Fruit fly (Drosophila melanogaster): ENCODE measurements around the gene chp.

The chp gene

DNA sequence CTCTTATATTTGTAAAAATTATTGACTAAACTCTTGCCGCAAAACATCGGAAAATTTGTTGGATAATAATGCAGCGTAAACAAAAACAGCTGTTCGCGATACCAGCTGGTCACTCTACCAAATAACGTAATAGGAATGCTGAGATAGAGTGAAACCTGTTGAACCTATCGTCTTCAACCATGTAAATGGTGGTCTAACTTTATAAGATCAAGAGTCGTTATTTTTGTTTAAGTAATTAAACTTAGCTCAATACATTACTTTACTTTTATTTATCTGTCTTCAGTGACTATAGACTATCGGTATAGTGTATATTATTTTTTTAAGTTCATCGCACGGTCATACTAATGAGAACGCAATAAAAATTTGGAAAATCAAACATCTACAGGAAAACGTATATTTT lies 44.3 kb upstream of the chp start, which contains the start of the genes CG1750 and spn-F (continued):
- peak; percentile 56 for TF ChIP-seq Bgb (GFP tag; IDR thresholded peaks at IDR 0.05; ENCODE audit: partially characterized antibody)
- TF ChIP-seq Pdp1 (GFP tag; optimal IDR thresholded peaks at IDR 0.05), result peak in 1 of 2 experiments; percentile 98
- peak; percentile 20 for TF ChIP-seq CG13424 (tag; optimal IDR thresholded peaks at IDR 0.05)
- no peak for TF ChIP-seq CG10267 (tag; optimal IDR thresholded peaks at IDR 0.05)
- peak; percentile 49; the same call in 2 of the 3 replicates for TF ChIP-seq CG34224 (GFP tag; IDR thresholded peaks at IDR 0.05; ENCODE audit: partially characterized antibody)
- peak; percentile 5 for TF ChIP-seq CG1603 (tag; optimal IDR thresholded peaks at IDR 0.05)
- TF ChIP-seq Scr (GFP tag; IDR thresholded peaks at IDR 0.05; ENCODE audit: partially characterized antibody), result peak; percentile 78
- TF ChIP-seq amos (GFP tag; IDR thresholded peaks at IDR 0.05; ENCODE audit: partially characterized antibody), result peak; percentile 56
- 0 out of 3 replicates have a peak, but pooled peaks have one; percentile 36 for TF ChIP-seq Opbp (GFP tag; IDR thresholded peaks at IDR 0.05; ENCODE audit: partially characterized antibody)
- no peak for TF ChIP-seq jing (GFP tag; optimal IDR thresholded peaks at IDR 0.05)
- TF ChIP-seq fd96Cb (tag; optimal IDR thresholded peaks at IDR 0.05), result no peak
- TF ChIP-seq stwl (tag; optimal IDR thresholded peaks at IDR 0.05), result peak; percentile 64
- peak; percentile 89 for TF ChIP-seq Dll (GFP tag; IDR thresholded peaks at IDR 0.05; ENCODE audit: partially characterized antibody)
- peak; percentile 82 for TF ChIP-seq BEAF-32 (GFP tag; optimal IDR thresholded peaks at IDR 0.05)
- peak; percentile 33 for TF ChIP-seq Abd-B (GFP tag; optimal IDR thresholded peaks at IDR 0.05)
- TF ChIP-seq pzg (GFP tag; optimal IDR thresholded peaks at IDR 0.05), result peak; percentile 61
- TF ChIP-seq mld (GFP tag; IDR thresholded peaks at IDR 0.05; ENCODE audit: partially characterized antibody), result 0 out of 3 replicates have a peak, but pooled peaks have one; percentile 22
- peak; percentile 82 for TF ChIP-seq MBD-R2 (GFP tag; IDR thresholded peaks at IDR 0.05)
- peak; percentile 28 for TF ChIP-seq CG17829 (tag; optimal IDR thresholded peaks at IDR 0.05)
- TF ChIP-seq CG2116 (GFP tag; optimal IDR thresholded peaks at IDR 0.05), result peak; percentile 45
- TF ChIP-seq knrl (GFP tag; IDR thresholded peaks at IDR 0.05; ENCODE audit: partially characterized antibody), result peak; percentile 71; the same call in 2 of the 3 replicates
- TF ChIP-seq inv (GFP tag; IDR thresholded peaks at IDR 0.05; ENCODE audit: partially characterized antibody), result peak; percentile 56
- TF ChIP-seq Doc3 (GFP tag; IDR thresholded peaks at IDR 0.05; ENCODE audit: partially characterized antibody), result peak; percentile 76
- TF ChIP-seq CG8089 (GFP tag; optimal IDR thresholded peaks at IDR 0.05), result no peak
- TF ChIP-seq bbx (GFP tag; IDR thresholded peaks at IDR 0.05; ENCODE audit: partially characterized antibody), result peak; percentile 48; the same call in 1 of the 2 replicates
- peak; percentile 14 for TF ChIP-seq Dp (GFP tag; optimal IDR thresholded peaks at IDR 0.05)
- TF ChIP-seq Sry-β (GFP tag; optimal IDR thresholded peaks at IDR 0.05), result peak; percentile 28
- peak; percentile 58 for TF ChIP-seq Med (GFP tag)
- no peak for TF ChIP-seq kay (GFP tag; optimal IDR thresholded peaks at IDR 0.05)

- TF ChIP-seq Side (GFP tag; optimal IDR thresholded peaks at IDR 0.05) (peak; percentile 59), CG13775 (GFP tag; optimal IDR thresholded peaks at IDR 0.05) (peak; percentile 40), CG33557 (GFP tag; optimal IDR thresholded peaks at IDR 0.05) (no peak), Usf (GFP tag; optimal IDR thresholded peaks at IDR 0.05) (no peak), BtbVII (GFP tag; optimal IDR thresholded peaks at IDR 0.05) (peak; percentile 15), D (optimal IDR thresholded peaks at IDR 0.05) (no peak), D (GFP tag; optimal IDR thresholded peaks at IDR 0.05) (peak; percentile 40), CG30431 (GFP tag; optimal IDR thresholded peaks at IDR 0.05) (no peak), CG7963 (GFP tag; IDR thresholded peaks at IDR 0.05; ENCODE audit: partially characterized antibody) (no peak), sim (GFP tag; IDR thresholded peaks at IDR 0.05) (0 out of 2 replicates have a peak, but pooled peaks have one; percentile 36), ac (GFP tag; optimal IDR thresholded peaks at IDR 0.05) (no peak), CG6813 (GFP tag; optimal IDR thresholded peaks at IDR 0.05) (no peak), jing (GFP tag; optimal IDR thresholded peaks at IDR 0.05) (no peak), CG7556 (GFP tag; optimal IDR thresholded peaks at IDR 0.05) (no peak), luna (GFP tag; optimal IDR thresholded peaks at IDR 0.05) (no peak), chinmo (GFP tag; IDR thresholded peaks at IDR 0.05; ENCODE audit: partially characterized antibody) (peak; percentile 52; the same call in 1 of the 4 replicates), dysf (GFP tag; IDR thresholded peaks at IDR 0.05) (peak; percentile 74), oc (tag; optimal IDR thresholded peaks at IDR 0.05) (no peak)
These were observed 41.8 kb upstream of the chp start, which contains the start of the genes qless and mRpL32 for dm6 chr3R:31252093-31252962. qless (minus strand) TSS chr3R:31252608. mRpL32 (plus strand) TSS chr3R:31252872.

Measured in whole organism, embryonic.